Worm (Caenorhabditis elegans): ENCODE data around the gene ttr-30.
A peak's percentile ranks its signal among the peaks of the same experiment; 100 is the strongest.

Gene ttr-30

DNA sequence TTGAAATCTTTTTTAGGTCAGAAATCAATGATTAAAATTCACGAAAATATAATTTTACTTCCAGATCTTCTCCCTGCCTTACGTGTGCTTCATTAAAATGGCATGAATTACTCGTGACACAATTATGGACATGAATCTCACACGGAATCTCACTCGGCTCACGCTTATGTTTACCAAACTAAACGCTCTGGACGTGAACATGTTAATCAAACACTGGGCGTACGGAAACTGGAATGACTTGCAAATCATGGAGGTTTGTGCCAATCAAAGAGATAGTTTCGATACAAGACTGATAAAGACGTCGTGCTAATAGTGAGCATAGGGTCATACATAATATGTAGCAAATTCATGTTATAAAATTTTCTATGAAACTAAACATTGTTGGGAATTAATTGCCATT lies 16.2 kb upstream of the ttr-30 start:
- TF ChIP-seq aly-1 (tag; optimal IDR thresholded peaks at IDR 0.05) = no peak
- no peak for TF ChIP-seq scrt-1 (GFP tag; IDR thresholded peaks at IDR 0.05)

ce11 chrX:7315329-7315728 lies 15.4 kb upstream of the ttr-30 start, which contains the start of gene spp-3:
spp-3 (minus strand) TSS chrX:7315353.
- TF ChIP-seq tbx-11 (GFP tag; IDR thresholded peaks at IDR 0.05) (no peak), tbx-37 (GFP tag; conservative IDR thresholded peaks at IDR 0.05) (no peak)

DNA sequence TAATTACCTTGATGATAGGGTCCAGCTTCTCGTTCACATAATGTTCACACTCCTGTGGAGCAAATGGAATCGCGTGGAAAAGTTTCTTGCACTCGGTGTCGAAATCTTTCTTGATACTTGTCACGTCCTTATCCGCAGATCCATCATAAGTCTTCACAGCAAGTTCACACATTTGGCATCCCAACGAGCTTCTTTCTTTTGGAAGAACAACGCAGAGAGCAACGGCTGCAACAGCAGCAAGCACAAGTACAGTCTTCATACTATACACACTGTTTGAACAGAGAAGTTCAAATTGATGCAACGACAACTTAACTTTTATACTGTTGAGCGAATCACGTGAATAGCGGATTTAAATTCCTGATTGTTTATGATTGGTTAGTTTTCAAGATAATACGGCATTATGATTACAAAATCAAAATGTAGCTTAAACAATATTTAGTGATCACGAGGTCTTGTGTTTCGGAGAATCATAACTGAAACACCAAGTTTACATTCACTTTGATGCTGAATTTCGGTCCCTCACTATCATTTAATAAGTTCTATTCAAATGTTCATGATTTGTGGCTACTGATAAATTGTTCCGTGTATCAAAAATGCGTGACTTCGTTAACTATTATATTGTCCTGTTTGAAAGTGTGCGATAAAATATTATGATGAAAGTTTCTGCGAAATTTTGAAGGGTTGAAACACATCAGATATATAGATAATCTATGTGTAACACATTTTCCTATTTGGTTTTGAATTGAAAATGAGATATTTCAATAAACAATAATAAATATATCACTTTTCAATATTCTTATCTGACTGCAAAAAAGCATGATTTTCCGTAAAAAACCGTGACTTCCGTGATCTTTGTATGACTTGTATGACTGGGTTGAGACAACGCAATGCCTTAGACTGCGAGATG lies 14.0 kb upstream of the ttr-30 start, which contains the start of the genes spp-2 and spp-6:
TSS of gene spp-2 (minus strand) at position 334 of the 907 bp plus-strand sequence.
TSS of gene spp-6 (plus strand) at position 857 of the 907 bp plus-strand sequence.
- no peak for TF ChIP-seq tbx-11 (GFP tag; IDR thresholded peaks at IDR 0.05)
- no peak for TF ChIP-seq scrt-1 (GFP tag; IDR thresholded peaks at IDR 0.05)
- TF ChIP-seq ceh-13 (GFP tag; optimal IDR thresholded peaks at IDR 0.05) = no peak
- TF ChIP-seq pes-1 (GFP tag; IDR thresholded peaks at IDR 0.05) = no peak
- TF ChIP-seq tra-4 (tag; optimal IDR thresholded peaks at IDR 0.05) = no peak
- no peak for TF ChIP-seq hmbx-1 (tag; optimal IDR thresholded peaks at IDR 0.05)
- no peak for TF ChIP-seq B0310.2 (tag; optimal IDR thresholded peaks at IDR 0.05)
- TF ChIP-seq sea-1 (GFP tag; conservative IDR thresholded peaks at IDR 0.05) = no peak
- no peak for TF ChIP-seq hnd-1 (tag; optimal IDR thresholded peaks at IDR 0.05)
- no peak for TF ChIP-seq hmg-4 (GFP tag; optimal IDR thresholded peaks at IDR 0.05)
- TF ChIP-seq flt-1 (GFP tag; IDR thresholded peaks at IDR 0.05) = no peak
- TF ChIP-seq aly-1 (tag; optimal IDR thresholded peaks at IDR 0.05) = no peak
- TF ChIP-seq F13C5.2 (tag; optimal IDR thresholded peaks at IDR 0.05) = no peak

DNA sequence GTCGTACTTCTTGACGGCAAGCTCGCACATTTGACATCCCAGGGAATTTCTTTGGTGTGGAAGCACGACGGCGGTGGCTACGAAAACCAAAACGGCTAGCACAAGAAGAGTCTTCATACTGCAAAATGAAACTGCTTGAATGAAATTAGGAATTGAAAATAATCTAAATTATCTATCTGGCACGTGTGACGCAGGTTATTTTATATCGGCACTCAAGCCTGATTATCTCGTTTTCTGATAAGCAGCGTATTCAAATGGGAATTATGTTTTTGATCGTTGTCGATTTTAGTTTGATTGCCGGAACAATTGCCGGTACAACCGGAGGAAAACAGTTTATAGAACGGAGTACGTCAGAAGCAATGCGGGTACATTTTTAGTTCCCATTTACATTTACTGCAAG lies 12.1 kb upstream of the ttr-30 start, which contains the start of gene spp-4:
TSS of gene spp-4 (minus strand) at position 118 of the 400 bp plus-strand sequence.
- TF ChIP-seq F13C5.2 (tag; optimal IDR thresholded peaks at IDR 0.05) = no peak
- no peak for TF ChIP-seq tbx-37 (GFP tag; conservative IDR thresholded peaks at IDR 0.05)
- TF ChIP-seq scrt-1 (GFP tag; IDR thresholded peaks at IDR 0.05) = no peak
- no peak for TF ChIP-seq hmbx-1 (tag; optimal IDR thresholded peaks at IDR 0.05)
- TF ChIP-seq hmg-4 (GFP tag; optimal IDR thresholded peaks at IDR 0.05) = no peak
- no peak for TF ChIP-seq ceh-36 (tag; optimal IDR thresholded peaks at IDR 0.05)
- TF ChIP-seq B0310.2 (tag; optimal IDR thresholded peaks at IDR 0.05) = no peak
- no peak for TF ChIP-seq tbx-11 (GFP tag; IDR thresholded peaks at IDR 0.05)
- TF ChIP-seq ets-7 (tag; optimal IDR thresholded peaks at IDR 0.05) = no peak
- no peak for TF ChIP-seq sea-1 (GFP tag; conservative IDR thresholded peaks at IDR 0.05)
- TF ChIP-seq ceh-13 (GFP tag; optimal IDR thresholded peaks at IDR 0.05) = no peak
- TF ChIP-seq tra-4 (tag; optimal IDR thresholded peaks at IDR 0.05) = no peak
- TF ChIP-seq aly-1 (tag; optimal IDR thresholded peaks at IDR 0.05) = no peak
- no peak for TF ChIP-seq pes-1 (GFP tag; IDR thresholded peaks at IDR 0.05)
- no peak for TF ChIP-seq ama-1 (optimal IDR thresholded peaks at IDR 0.05)
- TF ChIP-seq hnd-1 (tag; optimal IDR thresholded peaks at IDR 0.05) = no peak
- TF ChIP-seq flt-1 (GFP tag; IDR thresholded peaks at IDR 0.05) = no peak

DNA sequence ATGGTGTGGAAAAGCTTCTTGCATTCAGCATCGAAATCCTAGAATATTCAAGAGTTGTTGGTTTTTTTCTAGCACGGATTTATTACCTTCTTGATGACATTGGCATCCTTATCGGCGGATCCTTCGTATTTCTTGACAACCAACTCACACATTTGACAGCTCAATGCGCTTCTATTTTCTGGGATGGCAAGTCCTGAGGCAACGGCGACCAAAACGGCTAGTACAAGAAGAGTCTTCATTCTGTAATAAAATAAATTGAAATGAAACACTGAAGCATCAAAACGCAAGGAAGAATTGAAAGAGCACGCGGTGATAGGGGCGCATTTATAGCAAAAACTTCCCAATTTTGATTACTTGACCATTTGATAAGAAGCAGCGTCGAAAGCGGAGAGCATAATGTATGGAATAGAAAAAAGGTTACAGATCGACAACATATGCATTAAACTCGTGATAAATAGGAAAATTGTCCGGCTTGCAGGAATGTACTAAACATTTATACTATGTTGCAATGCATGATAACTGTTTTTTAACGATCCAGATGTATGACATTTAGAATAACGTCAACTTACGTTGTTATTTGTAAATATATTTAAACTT lies 10.5 kb upstream of the ttr-30 start, which contains the start of gene spp-5:
TSS of gene spp-5 (minus strand) at position 240 of the 597 bp plus-strand sequence.
- TF ChIP-seq sea-1 (GFP tag; conservative IDR thresholded peaks at IDR 0.05) (no peak), hmg-4 (GFP tag; optimal IDR thresholded peaks at IDR 0.05) (no peak), scrt-1 (GFP tag; IDR thresholded peaks at IDR 0.05) (no peak)

- TF ChIP-seq scrt-1 (GFP tag; IDR thresholded peaks at IDR 0.05) = no peak
- no peak for TF ChIP-seq tra-4 (tag; optimal IDR thresholded peaks at IDR 0.05)
- TF ChIP-seq flt-1 (GFP tag; IDR thresholded peaks at IDR 0.05) = no peak
- TF ChIP-seq tbx-11 (GFP tag; IDR thresholded peaks at IDR 0.05) = no peak
- TF ChIP-seq hnd-1 (tag; optimal IDR thresholded peaks at IDR 0.05) = no peak
- TF ChIP-seq tbx-37 (GFP tag; conservative IDR thresholded peaks at IDR 0.05) = no peak
- TF ChIP-seq B0310.2 (tag; optimal IDR thresholded peaks at IDR 0.05) = no peak
- no peak for TF ChIP-seq hmg-4 (GFP tag; optimal IDR thresholded peaks at IDR 0.05)
- no peak for TF ChIP-seq aly-1 (tag; optimal IDR thresholded peaks at IDR 0.05)
- no peak for TF ChIP-seq ets-7 (tag; optimal IDR thresholded peaks at IDR 0.05)
- TF ChIP-seq ama-1 (optimal IDR thresholded peaks at IDR 0.05) = no peak
- no peak for TF ChIP-seq pes-1 (GFP tag; IDR thresholded peaks at IDR 0.05)
- no peak for TF ChIP-seq hmbx-1 (tag; optimal IDR thresholded peaks at IDR 0.05)
- TF ChIP-seq sea-1 (GFP tag; conservative IDR thresholded peaks at IDR 0.05) = no peak
- TF ChIP-seq ceh-36 (tag; optimal IDR thresholded peaks at IDR 0.05) = no peak
- TF ChIP-seq ceh-13 (GFP tag; optimal IDR thresholded peaks at IDR 0.05) = no peak
- no peak for TF ChIP-seq F13C5.2 (tag; optimal IDR thresholded peaks at IDR 0.05)
These were observed 8.4 kb upstream of the ttr-30 start, which contains the start of gene T08A9.13 for ce11 chrX:7322323-7322722. T08A9.13 (minus strand) TSS chrX:7322423.

DNA sequence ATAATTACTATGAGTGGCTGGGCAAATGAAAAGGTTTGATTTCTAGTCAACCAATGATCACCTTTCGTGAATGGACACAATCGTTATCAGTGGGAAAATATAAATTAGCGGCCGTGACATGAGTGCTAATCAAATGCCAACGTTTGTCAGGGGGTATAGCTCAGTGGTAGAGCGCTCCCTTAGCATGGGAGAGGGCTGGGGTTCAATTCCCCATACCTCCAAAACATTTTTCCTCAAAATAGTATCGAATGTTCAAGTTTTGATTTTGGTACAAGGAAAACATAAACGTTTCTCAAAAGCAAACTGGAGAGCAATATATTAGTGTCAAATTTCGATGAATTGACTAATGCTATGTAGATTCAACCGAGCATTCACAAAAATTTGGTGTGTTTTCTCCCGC lies 7.1 kb upstream of the ttr-30 start:
- TF ChIP-seq ama-1 (optimal IDR thresholded peaks at IDR 0.05) (no peak), aly-1 (tag; optimal IDR thresholded peaks at IDR 0.05) (no peak), sea-1 (GFP tag; conservative IDR thresholded peaks at IDR 0.05) (no peak), tbx-11 (GFP tag; IDR thresholded peaks at IDR 0.05) (0 out of 2 replicates have a peak, but pooled peaks have one; percentile 32), B0310.2 (tag; optimal IDR thresholded peaks at IDR 0.05) (no peak), flt-1 (GFP tag; IDR thresholded peaks at IDR 0.05) (0 out of 2 replicates have a peak, but pooled peaks have one; percentile 11), ceh-36 (tag; optimal IDR thresholded peaks at IDR 0.05) (no peak), hmg-4 (GFP tag; optimal IDR thresholded peaks at IDR 0.05) (no peak)
